1 fruit fly cellular context compared by ENCODE assay signal in genomic region chr3L:15587445-15588381, dm6.
TF ChIP-seq lines count a peak whose summit lies in the region.

Gene CG7656, minus strand, starts transcription at chr3L:15588175.

TF ChIP-seq in whole organism, embryonic, 481 proteins besides CTCF, POLR2A, EP300 and RAD21 (continued from another document and continues in another):
- TF ChIP-seq NK7.1 (GFP tag; optimal IDR thresholded peaks at IDR 0.05; lab: Kevin White, UChicago): peak; percentile 33
- TF ChIP-seq fu2 (GFP tag; optimal IDR thresholded peaks at IDR 0.05; lab: Kevin White, UChicago): peak; percentile 77
- TF ChIP-seq CG1792 (GFP tag; optimal IDR thresholded peaks at IDR 0.05; lab: Kevin White, UChicago): peak; percentile 59
- peak; percentile 71 for TF ChIP-seq p53 (GFP tag; optimal IDR thresholded peaks at IDR 0.05; lab: Kevin White, UChicago)
- no peak for TF ChIP-seq Nf-YB (GFP tag; optimal IDR thresholded peaks at IDR 0.05; lab: Kevin White, UChicago)
- peak; percentile 48; the same call in 1 of the 2 replicates for TF ChIP-seq ara (GFP tag; IDR thresholded peaks at IDR 0.05; lab: Robert Waterston, UW)
- TF ChIP-seq Deaf1 (tag; optimal IDR thresholded peaks at IDR 0.05; lab: Kevin White, UChicago): no peak
- TF ChIP-seq CG18476 (GFP tag; optimal IDR thresholded peaks at IDR 0.05; lab: Kevin White, UChicago): no peak
- TF ChIP-seq CG6854 (GFP tag; optimal IDR thresholded peaks at IDR 0.05; lab: Kevin White, UChicago): peak; percentile 10
- peak; percentile 84 for TF ChIP-seq CG11456 (GFP tag; IDR thresholded peaks at IDR 0.05; lab: Robert Waterston, UW)
- TF ChIP-seq CG15011 (GFP tag; optimal IDR thresholded peaks at IDR 0.05; lab: Kevin White, UChicago): no peak
- TF ChIP-seq Gug (GFP tag; IDR thresholded peaks at IDR 0.05; lab: Robert Waterston, UW): peak; percentile 87
- TF ChIP-seq CG42726 (GFP tag; IDR thresholded peaks at IDR 0.05; lab: Robert Waterston, UW; ENCODE audit: partially characterized antibody): no peak
- peak; percentile 43 for TF ChIP-seq ATbp (GFP tag; optimal IDR thresholded peaks at IDR 0.05; lab: Kevin White, UChicago)
- peak; percentile 37; the same call in 1 of the 2 replicates for TF ChIP-seq CG17612 (GFP tag; IDR thresholded peaks at IDR 0.05; lab: Robert Waterston, UW)
- TF ChIP-seq Pdp1 (GFP tag; optimal IDR thresholded peaks at IDR 0.05; lab: Kevin White, UChicago): peak; percentile 64 to 76
- no peak for TF ChIP-seq eve (GFP tag; optimal IDR thresholded peaks at IDR 0.05; lab: Kevin White, UChicago)
- peak; percentile 66 for TF ChIP-seq CG14014 (GFP tag; IDR thresholded peaks at IDR 0.05; lab: Robert Waterston, UW)
- peak; percentile 56 for TF ChIP-seq ftz-f1 (GFP tag; optimal IDR thresholded peaks at IDR 0.05; lab: Kevin White, UChicago)
- TF ChIP-seq CG6765 (GFP tag; optimal IDR thresholded peaks at IDR 0.05; lab: Kevin White, UChicago): no peak
- peak; percentile 80 for TF ChIP-seq bab2 (GFP tag; optimal IDR thresholded peaks at IDR 0.05; lab: Kevin White, UChicago)
- TF ChIP-seq Bdp1 (GFP tag; optimal IDR thresholded peaks at IDR 0.05; lab: Kevin White, UChicago): peak; percentile 64
- peak; percentile 62 for TF ChIP-seq CG17912 (GFP tag; optimal IDR thresholded peaks at IDR 0.05; lab: Kevin White, UChicago)
- TF ChIP-seq CG3163 (GFP tag; optimal IDR thresholded peaks at IDR 0.05; lab: Kevin White, UChicago): peak; percentile 48
- TF ChIP-seq tx (GFP tag; optimal IDR thresholded peaks at IDR 0.05; lab: Kevin White, UChicago): peak; percentile 67
- TF ChIP-seq Med (GFP tag; lab: Kevin White, UChicago): peak; percentile 98
- peak; percentile 50 for TF ChIP-seq gem (tag; optimal IDR thresholded peaks at IDR 0.05; lab: Kevin White, UChicago)
- TF ChIP-seq nom (GFP tag; optimal IDR thresholded peaks at IDR 0.05; lab: Kevin White, UChicago): no peak
- TF ChIP-seq CG1529 (GFP tag; optimal IDR thresholded peaks at IDR 0.05; lab: Kevin White, UChicago): no peak
- no peak for TF ChIP-seq h (optimal IDR thresholded peaks at IDR 0.05; lab: Kevin White, UChicago)
- TF ChIP-seq nau (GFP tag; optimal IDR thresholded peaks at IDR 0.05; lab: Kevin White, UChicago): no peak
- TF ChIP-seq B-H1 (GFP tag; IDR thresholded peaks at IDR 0.05; lab: Robert Waterston, UW): peak; percentile 49; the same call in 2 of the 3 replicates
- no peak for TF ChIP-seq hkb (optimal IDR thresholded peaks at IDR 0.05; lab: Kevin White, UChicago)
- TF ChIP-seq hkb (GFP tag; IDR thresholded peaks at IDR 0.05; lab: Robert Waterston, UW): peak; percentile 75
- peak; percentile 74 for TF ChIP-seq CG13624 (GFP tag; optimal IDR thresholded peaks at IDR 0.05; lab: Kevin White, UChicago)
- TF ChIP-seq prd (optimal IDR thresholded peaks at IDR 0.05; lab: Kevin White, UChicago): no peak
- TF ChIP-seq prd (GFP tag; IDR thresholded peaks at IDR 0.05; lab: Robert Waterston, UW): peak; percentile 82
- TF ChIP-seq HLH54F (GFP tag; optimal IDR thresholded peaks at IDR 0.05; lab: Kevin White, UChicago): peak; percentile 82
- TF ChIP-seq Tbp (GFP tag; optimal IDR thresholded peaks at IDR 0.05; lab: Kevin White, UChicago): no peak
- no peak for TF ChIP-seq jigr1 (GFP tag; IDR thresholded peaks at IDR 0.05; lab: Robert Waterston, UW)
- no peak for TF ChIP-seq dan (GFP tag; IDR thresholded peaks at IDR 0.05; lab: Robert Waterston, UW)
- TF ChIP-seq da (GFP tag; optimal IDR thresholded peaks at IDR 0.05; lab: Kevin White, UChicago): peak; percentile 43
- TF ChIP-seq gt (GFP tag; IDR thresholded peaks at IDR 0.05; lab: Robert Waterston, UW): no peak; the same call in 1 of the 2 replicates
- TF ChIP-seq CG7271 (tag; optimal IDR thresholded peaks at IDR 0.05; lab: Kevin White, UChicago): no peak
- no peak for TF ChIP-seq Hand (GFP tag; optimal IDR thresholded peaks at IDR 0.05; lab: Kevin White, UChicago)
- TF ChIP-seq ac (GFP tag; optimal IDR thresholded peaks at IDR 0.05; lab: Kevin White, UChicago): no peak
- TF ChIP-seq Aef1 (GFP tag; IDR thresholded peaks at IDR 0.05; lab: Robert Waterston, UW): peak; percentile 70
- TF ChIP-seq CG15269 (tag; optimal IDR thresholded peaks at IDR 0.05; lab: Kevin White, UChicago): peak; percentile 20
- no peak for TF ChIP-seq CG31441 (GFP tag; IDR thresholded peaks at IDR 0.05; lab: Robert Waterston, UW)
- TF ChIP-seq CG17186 (GFP tag; optimal IDR thresholded peaks at IDR 0.05; lab: Kevin White, UChicago): peak; percentile 86
- TF ChIP-seq Mrtf (GFP tag; IDR thresholded peaks at IDR 0.05; lab: Robert Waterston, UW): peak; percentile 54; the same call in 2 of the 3 replicates
- peak; percentile 16 for TF ChIP-seq CG12219 (GFP tag; optimal IDR thresholded peaks at IDR 0.05; lab: Kevin White, UChicago)
- TF ChIP-seq CG17385 (GFP tag; optimal IDR thresholded peaks at IDR 0.05; lab: Kevin White, UChicago): peak; percentile 27
- TF ChIP-seq seq (GFP tag; IDR thresholded peaks at IDR 0.05; lab: Robert Waterston, UW): peak; percentile 53; the same call in 1 of the 2 replicates
- peak; percentile 59 for TF ChIP-seq CG3995 (GFP tag; optimal IDR thresholded peaks at IDR 0.05; lab: Kevin White, UChicago)
- peak; percentile 47 for TF ChIP-seq CG8290 (GFP tag; optimal IDR thresholded peaks at IDR 0.05; lab: Kevin White, UChicago)
- peak; percentile 43 to 95 for TF ChIP-seq CG8290 (tag; optimal IDR thresholded peaks at IDR 0.05; lab: Kevin White, UChicago)
- peak; percentile 72 for TF ChIP-seq NC2β (GFP tag; optimal IDR thresholded peaks at IDR 0.05; lab: Kevin White, UChicago)
- TF ChIP-seq CG4424 (GFP tag; optimal IDR thresholded peaks at IDR 0.05; lab: Kevin White, UChicago): peak; percentile 68
- TF ChIP-seq CG2889 (GFP tag; IDR thresholded peaks at IDR 0.05; lab: Robert Waterston, UW): 0 out of 3 replicates have a peak, but pooled peaks have one; percentile 47
- TF ChIP-seq CG10565 (GFP tag; optimal IDR thresholded peaks at IDR 0.05; lab: Kevin White, UChicago): no peak
- TF ChIP-seq CG14965 (GFP tag; optimal IDR thresholded peaks at IDR 0.05; lab: Kevin White, UChicago; ENCODE audit: borderline replicate concordance): no peak
- TF ChIP-seq Ravus (GFP tag; IDR thresholded peaks at IDR 0.05; lab: Robert Waterston, UW): no peak
- TF ChIP-seq Hsf (GFP tag; optimal IDR thresholded peaks at IDR 0.05; lab: Kevin White, UChicago): peak; percentile 74
- TF ChIP-seq danr (GFP tag; IDR thresholded peaks at IDR 0.05; lab: Robert Waterston, UW): 0 out of 2 replicates have a peak, but pooled peaks have one; percentile 12
- TF ChIP-seq CG3838 (GFP tag; optimal IDR thresholded peaks at IDR 0.05; lab: Kevin White, UChicago): peak; percentile 85
- peak; percentile 66 for TF ChIP-seq YL-1 (GFP tag; optimal IDR thresholded peaks at IDR 0.05; lab: Kevin White, UChicago)
- no peak for TF ChIP-seq gcm (GFP tag; optimal IDR thresholded peaks at IDR 0.05; lab: Kevin White, UChicago)
- TF ChIP-seq CG3407 (GFP tag; optimal IDR thresholded peaks at IDR 0.05; lab: Kevin White, UChicago): no peak
- peak; percentile 79 for TF ChIP-seq ind (GFP tag; optimal IDR thresholded peaks at IDR 0.05; lab: Kevin White, UChicago)
- TF ChIP-seq CG34224 (GFP tag; IDR thresholded peaks at IDR 0.05; lab: Robert Waterston, UW; ENCODE audit: partially characterized antibody): no peak
- no peak for TF ChIP-seq fru (optimal IDR thresholded peaks at IDR 0.05; lab: Kevin White, UChicago)
- peak; percentile 65; the same call in 1 of the 2 replicates for TF ChIP-seq lmd (GFP tag; IDR thresholded peaks at IDR 0.05; lab: Robert Waterston, UW)
- TF ChIP-seq jumu (GFP tag; optimal IDR thresholded peaks at IDR 0.05; lab: Kevin White, UChicago): peak; percentile 78
- TF ChIP-seq CG34422 (GFP tag; IDR thresholded peaks at IDR 0.05; lab: Robert Waterston, UW): peak; percentile 58; the same call in 2 of the 3 replicates
- no peak for TF ChIP-seq CG18599 (GFP tag; optimal IDR thresholded peaks at IDR 0.05; lab: Kevin White, UChicago)
- TF ChIP-seq zfh2 (GFP tag; optimal IDR thresholded peaks at IDR 0.05; lab: Kevin White, UChicago): peak; percentile 82
- peak; percentile 18 for TF ChIP-seq PHDP (tag; optimal IDR thresholded peaks at IDR 0.05; lab: Kevin White, UChicago)
- TF ChIP-seq klu (GFP tag; IDR thresholded peaks at IDR 0.05; lab: Robert Waterston, UW): no peak
- TF ChIP-seq kni (GFP tag; optimal IDR thresholded peaks at IDR 0.05; lab: Kevin White, UChicago): no peak
- peak; percentile 75 for TF ChIP-seq HmgZ (tag; optimal IDR thresholded peaks at IDR 0.05; lab: Kevin White, UChicago)
- TF ChIP-seq CG12942 (GFP tag; optimal IDR thresholded peaks at IDR 0.05; lab: Kevin White, UChicago): peak; percentile 73
- TF ChIP-seq chinmo (GFP tag; IDR thresholded peaks at IDR 0.05; lab: Robert Waterston, UW; ENCODE audit: partially characterized antibody): 0 out of 4 replicates have a peak, but pooled peaks have one; percentile 72
- no peak for TF ChIP-seq mld (GFP tag; IDR thresholded peaks at IDR 0.05; lab: Robert Waterston, UW; ENCODE audit: partially characterized antibody)
- TF ChIP-seq CG3281 (GFP tag; optimal IDR thresholded peaks at IDR 0.05; lab: Kevin White, UChicago): peak; percentile 96
- no peak; the same call in 1 of the 2 replicates for TF ChIP-seq CG13287 (GFP tag; IDR thresholded peaks at IDR 0.05; lab: Robert Waterston, UW; ENCODE audit: partially characterized antibody)
- TF ChIP-seq Dip2 (GFP tag; IDR thresholded peaks at IDR 0.05; lab: Robert Waterston, UW): no peak
- TF ChIP-seq CG13775 (GFP tag; optimal IDR thresholded peaks at IDR 0.05; lab: Kevin White, UChicago): peak; percentile 45
- TF ChIP-seq CG14441 (GFP tag; IDR thresholded peaks at IDR 0.05; lab: Robert Waterston, UW): peak; percentile 71
- peak; percentile 74 for TF ChIP-seq CG16779 (GFP tag; IDR thresholded peaks at IDR 0.05; lab: Robert Waterston, UW)
- peak; percentile 86 for TF ChIP-seq Xbp1 (GFP tag; optimal IDR thresholded peaks at IDR 0.05; lab: Kevin White, UChicago)
- peak; percentile 16; the same call in 1 of the 2 replicates for TF ChIP-seq Bgb (GFP tag; IDR thresholded peaks at IDR 0.05; lab: Robert Waterston, UW; ENCODE audit: partially characterized antibody)
- TF ChIP-seq bsh (GFP tag; optimal IDR thresholded peaks at IDR 0.05; lab: Kevin White, UChicago): peak in 1 of 2 experiments; percentile 34
- no peak for TF ChIP-seq unc-4 (GFP tag; IDR thresholded peaks at IDR 0.05; lab: Robert Waterston, UW; ENCODE audit: partially characterized antibody)
- no peak for TF ChIP-seq CG6254 (GFP tag; optimal IDR thresholded peaks at IDR 0.05; lab: Kevin White, UChicago)
- no peak for TF ChIP-seq Meics (GFP tag; optimal IDR thresholded peaks at IDR 0.05; lab: Kevin White, UChicago)
- peak; percentile 5 for TF ChIP-seq pfk (GFP tag; optimal IDR thresholded peaks at IDR 0.05; lab: Kevin White, UChicago)
- TF ChIP-seq sens-2 (GFP tag; IDR thresholded peaks at IDR 0.05; lab: Robert Waterston, UW): no peak
- TF ChIP-seq CG3847 (GFP tag; IDR thresholded peaks at IDR 0.05; lab: Robert Waterston, UW): peak; percentile 50
- no peak for TF ChIP-seq CG12104 (GFP tag; optimal IDR thresholded peaks at IDR 0.05; lab: Kevin White, UChicago)
- TF ChIP-seq CG9817 (tag; optimal IDR thresholded peaks at IDR 0.05; lab: Kevin White, UChicago): peak; percentile 49
- TF ChIP-seq MBD-R2 (GFP tag; IDR thresholded peaks at IDR 0.05; lab: Robert Waterston, UW): peak; percentile 86
- no peak for TF ChIP-seq Asciz (GFP tag; optimal IDR thresholded peaks at IDR 0.05; lab: Kevin White, UChicago)
- no peak for TF ChIP-seq CG14710 (tag; optimal IDR thresholded peaks at IDR 0.05; lab: Kevin White, UChicago)
- TF ChIP-seq CG11085 (GFP tag; IDR thresholded peaks at IDR 0.05; lab: Robert Waterston, UW): no peak
- TF ChIP-seq B-H2 (GFP tag; optimal IDR thresholded peaks at IDR 0.05; lab: Kevin White, UChicago): peak; percentile 84
- peak; percentile 65; the same call in 1 of the 2 replicates for TF ChIP-seq CG4360 (GFP tag; IDR thresholded peaks at IDR 0.05; lab: Robert Waterston, UW)
- no peak for TF ChIP-seq Usf (GFP tag; optimal IDR thresholded peaks at IDR 0.05; lab: Kevin White, UChicago)
- no peak for TF ChIP-seq Gsc (GFP tag; IDR thresholded peaks at IDR 0.05; lab: Robert Waterston, UW)
- TF ChIP-seq E2f1 (GFP tag; IDR thresholded peaks at IDR 0.05; lab: Robert Waterston, UW): peak; percentile 28; the same call in 1 of the 2 replicates
- peak; percentile 28; the same call in 1 of the 3 replicates for TF ChIP-seq ase (GFP tag; IDR thresholded peaks at IDR 0.05; lab: Robert Waterston, UW)
- TF ChIP-seq Adf1 (GFP tag; IDR thresholded peaks at IDR 0.05; lab: Robert Waterston, UW): no peak
- no peak for TF ChIP-seq pros (GFP tag; optimal IDR thresholded peaks at IDR 0.05; lab: Kevin White, UChicago)
- no peak for TF ChIP-seq CG14860 (GFP tag; IDR thresholded peaks at IDR 0.05; lab: Robert Waterston, UW; ENCODE audit: partially characterized antibody)
- no peak for TF ChIP-seq ham (GFP tag; IDR thresholded peaks at IDR 0.05; lab: Robert Waterston, UW)
- no peak for TF ChIP-seq CG6791 (GFP tag; IDR thresholded peaks at IDR 0.05; lab: Robert Waterston, UW; ENCODE audit: partially characterized antibody)
- TF ChIP-seq gcm2 (GFP tag; optimal IDR thresholded peaks at IDR 0.05; lab: Kevin White, UChicago): peak; percentile 45
- peak; percentile 22 for TF ChIP-seq CG10209 (GFP tag; optimal IDR thresholded peaks at IDR 0.05; lab: Kevin White, UChicago)
- peak; percentile 85 for TF ChIP-seq ems (GFP tag; optimal IDR thresholded peaks at IDR 0.05; lab: Kevin White, UChicago)
- peak; percentile 89 for TF ChIP-seq mam (GFP tag; optimal IDR thresholded peaks at IDR 0.05; lab: Kevin White, UChicago)
- peak; percentile 20 for TF ChIP-seq CG4820 (GFP tag; optimal IDR thresholded peaks at IDR 0.05; lab: Kevin White, UChicago)
- TF ChIP-seq salm (tag; optimal IDR thresholded peaks at IDR 0.05; lab: Kevin White, UChicago): no peak
- TF ChIP-seq sc (optimal IDR thresholded peaks at IDR 0.05; lab: Kevin White, UChicago): no peak
- no peak for TF ChIP-seq sc (GFP tag; optimal IDR thresholded peaks at IDR 0.05; lab: Kevin White, UChicago)
- peak; percentile 26; the same call in 1 of the 2 replicates for TF ChIP-seq ap (GFP tag; IDR thresholded peaks at IDR 0.05; lab: Robert Waterston, UW)
- peak; percentile 40 for TF ChIP-seq ssp (GFP tag; IDR thresholded peaks at IDR 0.05; lab: Robert Waterston, UW)
- peak; percentile 71 for TF ChIP-seq vfl (GFP tag; optimal IDR thresholded peaks at IDR 0.05; lab: Kevin White, UChicago)
- TF ChIP-seq Doc2 (GFP tag; IDR thresholded peaks at IDR 0.05; lab: Robert Waterston, UW): no peak
- peak; percentile 77 for TF ChIP-seq ERR (GFP tag; optimal IDR thresholded peaks at IDR 0.05; lab: Kevin White, UChicago)
- peak; percentile 95 for TF ChIP-seq sens (GFP tag; lab: Kevin White, UChicago)
- peak; percentile 42; the same call in 1 of the 2 replicates for TF ChIP-seq ttk (GFP tag; IDR thresholded peaks at IDR 0.05; lab: Robert Waterston, UW)
